Worm (Caenorhabditis elegans) whole organism, L4 larva: ENCODE results near the gene srh-293.

Source experiments
- D1046.2 ChIP-seq: fragments of 200-800 bp; sonication (Bioruptor generic); IDR thresholded peaks from 2 replicates; pipeline ENCODE4 v1.3.6; 2022; ENCODE audit warnings: missing genetic modification characterization, missing compliant biosample characterization
- F26F4.8 ChIP-seq: fragments of 200-800 bp; sonication (Bioruptor generic); conservative IDR thresholded peaks from 2 replicates; pipeline ENCODE4 v1.3.6; 2022; ENCODE audit warnings: missing genetic modification characterization, missing compliant biosample characterization
- F44E2.7 ChIP-seq: fragments of 200-800 bp; sonication (Bioruptor generic); IDR thresholded peaks from 2 replicates; pipeline ENCODE4 v2.1.2; 2022; ENCODE audit warnings: missing genetic modification characterization, missing compliant biosample characterization
- T20F7.1 ChIP-seq: fragments of 200-800 bp; sonication (Bioruptor generic); optimal IDR thresholded peaks from 2 replicates; lab custom pipeline; 2018; ENCODE audit warnings: mild to moderate bottlenecking, missing genetic modification characterization, missing compliant biosample characterization
- Y48G9A.11 ChIP-seq: fragments of 200-800 bp; sonication (Bioruptor generic); IDR thresholded peaks from 2 replicates; pipeline ENCODE4 v1.3.6; 2022; ENCODE audit warnings: missing genetic modification reagents, missing genetic modification characterization, missing compliant biosample characterization
- ZK546.5 ChIP-seq, 2 experiments: sonication (generic microtip); optimal IDR thresholded peaks; 2 replicates each; lab custom pipeline; 2017; ENCODE audit warnings: missing biosample characterization in 2 of 2, missing genetic modification characterization in 2 of 2
- aha-1 ChIP-seq: fragments of 150-350 bp; peaks from one replicate; lab custom pipeline; 2014; ENCODE audit warnings: missing biosample characterization, missing genetic modification characterization
- aly-2 ChIP-seq: sonication (generic microtip); optimal IDR thresholded peaks from 2 replicates; lab custom pipeline; 2018; ENCODE audit warnings: missing biosample characterization, missing genetic modification characterization
- ama-1 ChIP-seq: fragments of 150-350 bp; optimal IDR thresholded peaks from 2 replicates; lab custom pipeline; 2014; ENCODE audit warnings: inconsistent platforms, mixed read lengths
- arid-1 ChIP-seq: fragments of 200-800 bp; sonication (Bioruptor generic); conservative IDR thresholded peaks from 2 replicates; pipeline ENCODE4 v1.3.6; 2022; ENCODE audit warnings: missing genetic modification reagents, missing genetic modification characterization, missing compliant biosample characterization
- attf-4 ChIP-seq: sonication (generic microtip); optimal IDR thresholded peaks from 3 replicates; lab custom pipeline; 2017; ENCODE audit warnings: missing biosample characterization, missing genetic modification characterization
- ceh-32 ChIP-seq: sonication (generic microtip); optimal IDR thresholded peaks from 2 replicates; lab custom pipeline; 2016; ENCODE audit warnings: mild to moderate bottlenecking, missing genetic modification characterization, missing compliant biosample characterization; ENCODE audit not compliant: poor library complexity
- ceh-62 ChIP-seq: sonication (generic microtip); optimal IDR thresholded peaks from 2 replicates; lab custom pipeline; 2017; ENCODE audit warnings: missing biosample characterization, missing genetic modification characterization
- ces-1 ChIP-seq: fragments of 150-350 bp; sonication (generic microtip); optimal IDR thresholded peaks from 4 replicates; lab custom pipeline; 2014; ENCODE audit warnings: missing biosample characterization, missing genetic modification reagents, missing genetic modification characterization
- cey-2 ChIP-seq: sonication (generic microtip); optimal IDR thresholded peaks from 3 replicates; lab custom pipeline; 2017; ENCODE audit warnings: missing genetic modification characterization, mild to moderate bottlenecking, missing compliant biosample characterization, antibody characterized with exemption, borderline replicate concordance; ENCODE audit not compliant: insufficient read depth
- dmd-6 ChIP-seq: fragments of 200-800 bp; sonication (Bioruptor generic); IDR thresholded peaks from 2 replicates; pipeline ENCODE4 v1.3.6; 2022; ENCODE audit warnings: missing genetic modification reagents, missing genetic modification characterization, missing compliant biosample characterization
- fkh-10 ChIP-seq: fragments of 150-350 bp; optimal IDR thresholded peaks from 2 replicates; lab custom pipeline; 2014; ENCODE audit warnings: missing biosample characterization, missing genetic modification reagents, missing genetic modification characterization
- jun-1 ChIP-seq: fragments of 150-350 bp; optimal IDR thresholded peaks from 2 replicates; lab custom pipeline; 2014; ENCODE audit warnings: missing biosample characterization, missing genetic modification reagents, missing genetic modification characterization
- lin-38 ChIP-seq: fragments of 200-800 bp; sonication (Bioruptor generic); IDR thresholded peaks from 2 replicates; pipeline ENCODE4 v1.3.6; 2022; ENCODE audit warnings: missing genetic modification reagents, missing genetic modification characterization, missing compliant biosample characterization
- lin-39 ChIP-seq: fragments of 150-350 bp; optimal IDR thresholded peaks from 2 replicates; lab custom pipeline; 2014; ENCODE audit warnings: missing biosample characterization, missing genetic modification reagents, missing genetic modification characterization
- lir-3 ChIP-seq: sonication (generic microtip); optimal IDR thresholded peaks from 2 replicates; lab custom pipeline; 2016; ENCODE audit warnings: mild to moderate bottlenecking, missing genetic modification characterization, missing compliant biosample characterization
- mdl-1 ChIP-seq, 2 experiments: fragments of 150-350 bp in 1 of 2; sonication (generic microtip) in 1 of 2; optimal IDR thresholded peaks; 2 replicates each; lab custom pipeline; 2014 to 2017; ENCODE audit warnings: missing biosample characterization in 2 of 2, missing genetic modification characterization in 2 of 2
- mep-1 ChIP-seq: fragments of 150-350 bp; sonication (generic microtip); optimal IDR thresholded peaks from 3 replicates; lab custom pipeline; 2014; ENCODE audit warnings: missing biosample characterization, missing genetic modification characterization
- mxl-3 ChIP-seq: fragments of 200-800 bp; sonication (Bioruptor generic); optimal IDR thresholded peaks from 2 replicates; lab custom pipeline; 2018; ENCODE audit warnings: mild to moderate bottlenecking, missing genetic modification characterization, missing compliant biosample characterization
- nhr-102 ChIP-seq: sonication (generic microtip); optimal IDR thresholded peaks from 2 replicates; lab custom pipeline; 2016; ENCODE audit warnings: mild to moderate bottlenecking, missing genetic modification characterization, moderate library complexity, missing compliant biosample characterization
- nhr-11 ChIP-seq: fragments of 150-350 bp; optimal IDR thresholded peaks from 2 replicates; lab custom pipeline; 2014; ENCODE audit warnings: missing biosample characterization, missing genetic modification characterization
- nhr-25 ChIP-seq: sonication (generic microtip); optimal IDR thresholded peaks from 2 replicates; lab custom pipeline; 2017; ENCODE audit warnings: missing genetic modification characterization, mild to moderate bottlenecking, missing compliant biosample characterization, antibody characterized with exemption, moderate library complexity, borderline replicate concordance; ENCODE audit not compliant: insufficient read depth
- nhr-28 ChIP-seq: fragments of 150-350 bp; optimal IDR thresholded peaks from 2 replicates; lab custom pipeline; 2014; ENCODE audit warnings: missing biosample characterization, missing genetic modification characterization
- nhr-48 ChIP-seq: sonication (generic microtip); optimal IDR thresholded peaks from 2 replicates; lab custom pipeline; 2016; ENCODE audit warnings: mild to moderate bottlenecking, missing genetic modification characterization, missing compliant biosample characterization
- pha-4 ChIP-seq, 2 experiments: fragments of 150-350 bp in 1 of 2; fragments of 200-800 bp in 1 of 2; sonication (Bioruptor generic) in 1 of 2; IDR thresholded peaks in 1 of 2; optimal IDR thresholded peaks in 1 of 2; 2 replicates each; pipeline versions ENCODE4 v1.3.6 to Lab custom; 2014 to 2022; ENCODE audit warnings: missing genetic modification characterization in 2 of 2, missing genetic modification reagents in 2 of 2, missing biosample characterization in 1 of 2, missing compliant biosample characterization in 1 of 2
- saeg-2 ChIP-seq: fragments of 200-800 bp; sonication (Bioruptor generic); IDR thresholded peaks from 2 replicates; pipeline ENCODE4 v1.3.6; 2022; ENCODE audit warnings: missing genetic modification reagents, missing genetic modification characterization, missing compliant biosample characterization
- sdz-12 ChIP-seq: fragments of 200-800 bp; sonication (Bioruptor generic); optimal IDR thresholded peaks from 2 replicates; lab custom pipeline; 2018; ENCODE audit warnings: mild to moderate bottlenecking, missing genetic modification characterization, missing compliant biosample characterization
- spr-1 ChIP-seq: sonication (generic microtip); optimal IDR thresholded peaks from 2 replicates; lab custom pipeline; 2016; ENCODE audit warnings: mild to moderate bottlenecking, missing genetic modification characterization, missing compliant biosample characterization
- spr-3 ChIP-seq: fragments of 200-800 bp; sonication (Bioruptor generic); optimal IDR thresholded peaks from 2 replicates; lab custom pipeline; 2018; ENCODE audit warnings: mild to moderate bottlenecking, missing genetic modification characterization, missing compliant biosample characterization
- vab-7 ChIP-seq: fragments of 200-800 bp; sonication (Bioruptor generic); IDR thresholded peaks from 2 replicates; pipeline ENCODE4 v1.3.6; 2022; ENCODE audit warnings: missing genetic modification reagents, missing genetic modification characterization, missing compliant biosample characterization
- zag-1 ChIP-seq: fragments of 150-350 bp; optimal IDR thresholded peaks from 2 replicates; lab custom pipeline; 2014; ENCODE audit warnings: missing biosample characterization, missing genetic modification characterization

Gene srh-293

ce11 chrV:15826110-15826509 lies 39.8 kb upstream of the srh-293 start, which contains the start of gene srbc-51:
TSS of gene srbc-51 (plus strand) at chrV:15826410.
- TF ChIP-seq aha-1 (tag; lab: Kevin White, UChicago) (peak; percentile 59), mxl-3 (no peak)
- TF ChIP-seq, all 104 proteins: peak for 1

DNA sequence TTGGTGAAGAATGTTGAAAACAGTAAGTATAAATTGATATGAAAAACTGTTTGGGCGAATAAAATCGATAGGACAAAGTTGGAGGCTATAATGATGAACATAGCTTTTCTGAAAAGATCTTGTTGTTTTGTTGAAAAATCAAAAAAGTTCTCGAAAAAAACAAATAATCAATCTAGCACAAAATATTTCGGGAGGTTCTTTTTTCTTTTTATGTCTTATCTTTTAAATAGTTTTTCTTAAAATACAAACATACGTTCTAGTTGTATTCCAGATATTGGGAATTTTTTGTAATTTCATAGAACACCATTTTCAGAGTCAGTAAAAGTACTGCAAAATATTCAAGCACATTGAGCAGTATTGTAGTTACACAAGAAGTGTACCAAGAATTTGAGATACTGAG lies 36.0 kb upstream of the srh-293 start, which contains the start of gene srbc-55:
Gene srbc-55 (minus strand): TSS at position 101 of the 400 bp plus-strand sequence.
- TF ChIP-seq lin-39 (tag; lab: Kevin White, UChicago) (no peak), ceh-32 (tag; lab: Kevin White, UChicago) (no peak), lin-38 (GFP tag; lab: Robert Waterston, UW) (no peak), nhr-11 (no peak), sdz-12 (no peak), zag-1 (no peak), aly-2 (tag; lab: Kevin White, UChicago) (no peak), ama-1 (lab: Kevin White, UChicago) (no peak), vab-7 (no peak), F26F4.8 (GFP tag; lab: Robert Waterston, UW) (no peak), attf-4 (tag; lab: Kevin White, UChicago) (no peak), arid-1 (GFP tag; lab: Robert Waterston, UW) (no peak)

DNA sequence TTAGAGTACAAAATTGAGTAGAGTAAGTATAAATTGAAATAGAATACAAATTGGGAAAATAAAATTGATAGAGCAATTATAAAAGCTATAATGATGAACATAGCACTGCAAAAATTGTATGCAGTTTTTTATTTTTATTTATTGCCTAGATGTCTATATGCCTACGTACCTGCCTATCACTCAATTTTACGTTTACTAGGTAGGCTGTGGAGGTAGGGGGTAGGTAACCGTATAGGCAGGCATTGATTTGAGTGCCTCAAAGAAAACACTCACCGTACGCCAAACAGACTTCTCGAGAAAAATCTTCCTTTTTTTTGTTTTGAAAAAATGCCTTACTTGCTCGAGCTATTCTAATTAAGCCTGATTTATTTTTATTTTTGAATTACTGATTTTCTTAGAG lies 34.4 kb upstream of the srh-293 start, which contains the start of gene srbc-56:
Gene srbc-56 (minus strand): TSS at position 101 of the 400 bp plus-strand sequence.
- TF ChIP-seq ZK546.5 (tag; optimal IDR thresholded peaks at IDR 0.05; lab: Kevin White, UChicago) (no peak), jun-1 (no peak), lir-3 (tag; lab: Kevin White, UChicago) (no peak), nhr-48 (tag; lab: Kevin White, UChicago) (no peak), Y48G9A.11 (no peak), pha-4 (GFP tag; IDR thresholded peaks at IDR 0.05; lab: Robert Waterston, UW) (no peak), pha-4 (tag; optimal IDR thresholded peaks at IDR 0.05; lab: Kevin White, UChicago) (no peak), nhr-28 (no peak)
- TF ChIP-seq, all 104 proteins: peak for 0

DNA sequence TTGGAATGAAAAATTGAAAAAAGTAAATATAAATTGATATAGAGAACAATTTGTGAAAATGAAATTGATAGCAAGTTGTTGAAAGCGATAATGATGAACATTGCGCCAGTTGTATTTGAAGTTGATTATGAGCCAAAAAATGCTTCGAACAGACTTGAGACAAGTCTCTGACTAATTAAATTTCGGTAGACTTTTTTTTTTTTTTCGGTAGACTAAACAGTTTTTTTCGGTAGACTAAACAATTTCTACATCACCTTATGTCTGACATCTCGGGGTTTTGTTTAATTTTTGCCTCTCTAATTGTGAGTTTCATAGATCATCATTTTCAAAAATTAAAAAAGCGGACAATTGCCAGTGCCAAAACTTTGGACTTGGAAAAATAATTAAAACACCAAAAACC lies 32.3 kb upstream of the srh-293 start, which contains the start of gene srbc-54:
Gene srbc-54 (minus strand): TSS at position 101 of the 400 bp plus-strand sequence.
- TF ChIP-seq mep-1 (no peak), mdl-1 (tag; optimal IDR thresholded peaks at IDR 0.05; lab: Kevin White, UChicago) (no peak), nhr-102 (tag; lab: Kevin White, UChicago) (no peak), ces-1 (GFP tag; lab: Kevin White, UChicago) (no peak), D1046.2 (GFP tag; lab: Robert Waterston, UW) (no peak), saeg-2 (no peak), nhr-25 (no peak), fkh-10 (no peak), ceh-32 (tag; lab: Kevin White, UChicago) (no peak), ceh-62 (no peak), jun-1 (no peak), spr-3 (no peak), T20F7.1 (GFP tag; lab: Kevin White, UChicago) (no peak)

DNA sequence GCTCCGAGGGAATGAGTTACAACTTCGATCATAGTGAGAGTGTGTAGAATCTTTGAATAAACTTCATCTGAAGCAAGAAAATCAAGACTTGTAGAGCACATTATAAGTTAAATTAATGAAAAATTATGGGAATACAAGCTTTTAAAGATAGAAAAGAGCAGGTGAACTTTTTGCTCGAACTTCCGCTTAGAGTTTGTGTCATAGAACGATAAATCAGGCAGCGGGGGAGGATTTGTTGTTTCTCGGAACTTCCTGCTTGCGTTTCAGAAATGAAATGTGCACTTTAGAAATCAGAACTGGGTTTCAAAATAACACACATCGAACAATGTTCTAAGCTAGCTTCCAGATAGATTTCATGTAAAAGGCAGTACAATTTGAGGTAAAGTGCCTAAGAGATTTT lies 24.8 kb upstream of the srh-293 start, which contains the start of gene srh-149:
Gene srh-149 (minus strand): TSS at position 101 of the 400 bp plus-strand sequence.
- peak; percentile 51 for TF ChIP-seq aha-1 (tag; lab: Kevin White, UChicago)
- no peak for TF ChIP-seq cey-2 (tag; lab: Kevin White, UChicago)
- TF ChIP-seq dmd-6 (GFP tag; lab: Robert Waterston, UW) = no peak
- no peak for TF ChIP-seq mxl-3
- no peak for TF ChIP-seq spr-1 (tag; lab: Kevin White, UChicago)
- TF ChIP-seq sdz-12 = no peak
- no peak for TF ChIP-seq F44E2.7
